Fruit fly (Drosophila melanogaster) whole organism, embryonic: ENCODE results near the gene cup.
A peak's percentile ranks its signal among the peaks of the same experiment; 100 is the strongest.

Source experiments
- Adf1 ChIP-seq: fragments of 200-800 bp; sonication (Bioruptor generic); IDR thresholded peaks from 2 replicates; pipeline ENCODE4 v1.3.6; 2022; ENCODE audit warnings: missing biosample characterization, missing genetic modification characterization
- BtbVII ChIP-seq: fragments of 200-800 bp; sonication (Bioruptor generic); optimal IDR thresholded peaks from 3 replicates; lab custom pipeline; 2017; ENCODE audit warnings: missing biosample characterization, mild to moderate bottlenecking, missing genetic modification characterization
- CG1024 ChIP-seq: fragments of 200-800 bp; sonication (Bioruptor generic); IDR thresholded peaks from 2 replicates; pipeline ENCODE4 v1.3.6; 2022; ENCODE audit warnings: missing biosample characterization, missing genetic modification characterization
- CG11696 ChIP-seq: fragments of 200-800 bp; sonication (Bioruptor generic); IDR thresholded peaks from 2 replicates; pipeline ENCODE4 v1.3.6; 2022; ENCODE audit warnings: missing biosample characterization, missing genetic modification characterization
- CG12155 ChIP-seq: fragments of 200-800 bp; sonication (Bioruptor generic); optimal IDR thresholded peaks from 3 replicates; lab custom pipeline; 2016; ENCODE audit warnings: missing biosample characterization, missing genetic modification characterization
- CG12769 ChIP-seq: fragments of 200-800 bp; sonication (Bioruptor generic); optimal IDR thresholded peaks from 2 replicates; lab custom pipeline; 2019; ENCODE audit warnings: missing biosample characterization, mild to moderate bottlenecking, missing genetic modification characterization, moderate library complexity
- CG13894 ChIP-seq: fragments of 200-800 bp; sonication (Bioruptor generic); optimal IDR thresholded peaks from 3 replicates; lab custom pipeline; 2018; ENCODE audit warnings: missing biosample characterization, mild to moderate bottlenecking, missing genetic modification characterization, moderate library complexity
- CG1647 ChIP-seq: fragments of 200-800 bp; sonication (Bioruptor generic); optimal IDR thresholded peaks from 3 replicates; lab custom pipeline; 2016; ENCODE audit warnings: missing biosample characterization, missing genetic modification characterization
- CG17186 ChIP-seq: fragments of 200-800 bp; sonication (Bioruptor generic); optimal IDR thresholded peaks from 3 replicates; lab custom pipeline; 2017; ENCODE audit warnings: missing biosample characterization, missing genetic modification reagents, missing genetic modification characterization
- CG1832 ChIP-seq: fragments of 200-800 bp; sonication (Bioruptor generic); optimal IDR thresholded peaks from 2 replicates; lab custom pipeline; 2017; ENCODE audit warnings: missing biosample characterization, mild to moderate bottlenecking, missing genetic modification characterization, inconsistent platforms
- CG31365 ChIP-seq: fragments of 200-800 bp; sonication (Bioruptor generic); optimal IDR thresholded peaks from 2 replicates; lab custom pipeline; 2018; ENCODE audit warnings: missing biosample characterization, mild to moderate bottlenecking, missing genetic modification characterization
- CG34224 ChIP-seq: fragments of 200-800 bp; sonication (Bioruptor generic); IDR thresholded peaks from 3 replicates; pipeline ENCODE4 v1.3.6; 2022; ENCODE audit warnings: missing biosample characterization, missing genetic modification characterization; ENCODE audit not compliant: partially characterized antibody
- CG4282 ChIP-seq: fragments of 200-800 bp; sonication (Bioruptor generic); optimal IDR thresholded peaks from 2 replicates; lab custom pipeline; 2016; ENCODE audit warnings: missing biosample characterization, missing genetic modification characterization
- CG4404 ChIP-seq: fragments of 200-800 bp; sonication (Bioruptor generic); IDR thresholded peaks from 2 replicates; pipeline ENCODE4 v1.3.6; 2022; ENCODE audit warnings: missing biosample characterization, missing genetic modification characterization
- CG7928 ChIP-seq: fragments of 200-800 bp; sonication (Bioruptor generic); optimal IDR thresholded peaks from 2 replicates; lab custom pipeline; 2017; ENCODE audit warnings: missing biosample characterization, mild to moderate bottlenecking, missing genetic modification characterization
- CG8478 ChIP-seq: fragments of >200 bp; optimal IDR thresholded peaks from 2 replicates; lab custom pipeline; 2018
- CG8924 ChIP-seq: fragments of 200-800 bp; optimal IDR thresholded peaks from 3 replicates; lab custom pipeline; 2019; ENCODE audit warnings: missing biosample characterization, mild to moderate bottlenecking, missing genetic modification characterization, moderate library complexity
- CTCF ChIP-seq: fragments of 200-800 bp; sonication (Bioruptor generic); optimal IDR thresholded peaks from 2 replicates; lab custom pipeline; 2017; ENCODE audit warnings: missing biosample characterization, mild to moderate bottlenecking, missing genetic modification characterization, moderate library complexity
- Chrac-16 ChIP-seq: fragments of 200-800 bp; sonication (Bioruptor generic); optimal IDR thresholded peaks from 3 replicates; lab custom pipeline; 2016; ENCODE audit warnings: missing biosample characterization, missing genetic modification characterization
- Dp ChIP-seq: fragments of 200-800 bp; sonication (Bioruptor generic); optimal IDR thresholded peaks from 2 replicates; lab custom pipeline; 2018; ENCODE audit warnings: missing biosample characterization, mild to moderate bottlenecking, missing genetic modification characterization, moderate library complexity
- Drgx ChIP-seq: fragments of 200-800 bp; sonication (Bioruptor generic); IDR thresholded peaks from 2 replicates; pipeline ENCODE4 v1.3.6; 2022; ENCODE audit warnings: missing biosample characterization, missing genetic modification characterization
- HLHmδ ChIP-seq: fragments of 200-800 bp; sonication (Bioruptor generic); optimal IDR thresholded peaks from 2 replicates; lab custom pipeline; 2018; ENCODE audit warnings: missing biosample characterization, mild to moderate bottlenecking, missing genetic modification characterization, moderate library complexity
- Hmx ChIP-seq: fragments of 200-800 bp; sonication (Bioruptor generic); optimal IDR thresholded peaks from 2 replicates; lab custom pipeline; 2016; ENCODE audit warnings: missing biosample characterization, missing genetic modification characterization
- NC2β ChIP-seq: fragments of 200-800 bp; sonication (Bioruptor generic); optimal IDR thresholded peaks from 2 replicates; lab custom pipeline; 2016; ENCODE audit warnings: missing biosample characterization, missing genetic modification characterization
- Nf-YB ChIP-seq: fragments of 200-800 bp; sonication (Bioruptor generic); optimal IDR thresholded peaks from 3 replicates; lab custom pipeline; 2019; ENCODE audit warnings: missing biosample characterization, mild to moderate bottlenecking, missing genetic modification characterization, moderate library complexity
- Ptx1 ChIP-seq: fragments of 200-800 bp; sonication (Bioruptor generic); IDR thresholded peaks from 2 replicates; pipeline ENCODE4 v1.3.6; 2022; ENCODE audit warnings: missing biosample characterization, missing genetic modification characterization
- Tbp ChIP-seq: fragments of >200 bp; optimal IDR thresholded peaks from 2 replicates; lab custom pipeline; 2018; ENCODE audit warnings: missing biosample characterization, missing genetic modification characterization
- al ChIP-seq: fragments of 200-800 bp; sonication (Bioruptor generic); IDR thresholded peaks from 2 replicates; pipeline ENCODE4 v1.3.6; 2022; ENCODE audit warnings: missing biosample characterization, missing genetic modification characterization
- ato ChIP-seq: fragments of 200-800 bp; sonication (Bioruptor generic); IDR thresholded peaks from 2 replicates; pipeline ENCODE4 v1.3.6; 2022; ENCODE audit warnings: missing biosample characterization, missing genetic modification characterization; ENCODE audit not compliant: partially characterized antibody
- bab2 ChIP-seq: fragments of 200-800 bp; sonication (Bioruptor generic); optimal IDR thresholded peaks from 2 replicates; lab custom pipeline; 2016; ENCODE audit warnings: missing biosample characterization, missing genetic modification characterization
- ci ChIP-seq: fragments of 200-800 bp; sonication (Bioruptor generic); IDR thresholded peaks from 3 replicates; pipeline ENCODE4 v1.3.6; 2022; ENCODE audit warnings: missing biosample characterization, missing genetic modification characterization
- corto ChIP-seq: fragments of 200-800 bp; sonication (Bioruptor generic); optimal IDR thresholded peaks from 2 replicates; lab custom pipeline; 2016; ENCODE audit warnings: missing biosample characterization, mild to moderate bottlenecking, missing genetic modification characterization, moderate library complexity
- dimm ChIP-seq: fragments of 200-800 bp; sonication (Bioruptor generic); IDR thresholded peaks from 2 replicates; pipeline ENCODE4 v1.3.6; 2022; ENCODE audit warnings: missing biosample characterization, missing genetic modification characterization
- dm ChIP-seq: fragments of 200-800 bp; sonication (Bioruptor generic); optimal IDR thresholded peaks from 3 replicates; lab custom pipeline; 2016; ENCODE audit warnings: missing biosample characterization, missing genetic modification characterization
- gfzf ChIP-seq: fragments of 200-800 bp; sonication (Bioruptor generic); optimal IDR thresholded peaks from 2 replicates; lab custom pipeline; 2016; ENCODE audit warnings: missing biosample characterization, mild to moderate bottlenecking, missing genetic modification characterization, moderate library complexity
- grn ChIP-seq: fragments of 200-800 bp; sonication (Bioruptor generic); optimal IDR thresholded peaks from 3 replicates; lab custom pipeline; 2017; ENCODE audit warnings: missing biosample characterization, missing genetic modification characterization
- gt ChIP-seq: fragments of 200-800 bp; sonication (Bioruptor generic); IDR thresholded peaks from 2 replicates; pipeline ENCODE4 v1.3.6; 2022; ENCODE audit warnings: missing biosample characterization, missing genetic modification characterization
- h ChIP-seq: fragments of >200 bp; optimal IDR thresholded peaks from 2 replicates; lab custom pipeline; 2017
- kni ChIP-seq: fragments of 200-800 bp; sonication (Bioruptor generic); optimal IDR thresholded peaks from 3 replicates; lab custom pipeline; 2017; ENCODE audit warnings: mild to moderate bottlenecking, missing biosample characterization, missing genetic modification reagents, missing genetic modification characterization
- lbe ChIP-seq: fragments of 200-800 bp; sonication (Bioruptor generic); optimal IDR thresholded peaks from 2 replicates; lab custom pipeline; 2016; ENCODE audit warnings: missing biosample characterization, mild to moderate bottlenecking, missing genetic modification characterization
- nau ChIP-seq: fragments of 200-800 bp; sonication (Bioruptor generic); optimal IDR thresholded peaks from 3 replicates; lab custom pipeline; 2017; ENCODE audit warnings: missing biosample characterization, mild to moderate bottlenecking, missing genetic modification characterization, missing genetic modification reagents
- odd ChIP-seq: fragments of 200-800 bp; sonication (Bioruptor generic); optimal IDR thresholded peaks from 2 replicates; lab custom pipeline; 2017; ENCODE audit warnings: missing biosample characterization, mild to moderate bottlenecking, missing genetic modification characterization
- pho ChIP-seq: fragments of 200-800 bp; sonication (Bioruptor generic); optimal IDR thresholded peaks from 2 replicates; lab custom pipeline; 2016; ENCODE audit warnings: missing biosample characterization, missing genetic modification characterization
- ro ChIP-seq: fragments of 200-800 bp; sonication (Bioruptor generic); IDR thresholded peaks from 2 replicates; pipeline ENCODE4 v1.3.6; 2022; ENCODE audit warnings: missing biosample characterization, missing genetic modification characterization
- sim ChIP-seq: fragments of 200-800 bp; sonication (Bioruptor generic); IDR thresholded peaks from 2 replicates; pipeline ENCODE4 v1.3.6; 2022; ENCODE audit warnings: missing biosample characterization, missing genetic modification characterization
- sna ChIP-seq: fragments of 200-800 bp; sonication (Bioruptor generic); IDR thresholded peaks from 2 replicates; pipeline ENCODE4 v1.3.6; 2022; ENCODE audit warnings: missing biosample characterization, missing genetic modification characterization; ENCODE audit not compliant: partially characterized antibody
- sug ChIP-seq: fragments of 200-800 bp; optimal IDR thresholded peaks from 2 replicates; lab custom pipeline; 2019; ENCODE audit warnings: missing biosample characterization, mild to moderate bottlenecking, missing genetic modification characterization, moderate library complexity
- tna ChIP-seq: fragments of 200-800 bp; sonication (Bioruptor generic); IDR thresholded peaks from 2 replicates; pipeline ENCODE4 v1.3.6; 2022; ENCODE audit warnings: missing biosample characterization, missing genetic modification characterization; ENCODE audit not compliant: partially characterized antibody
- twi ChIP-seq: fragments of 200-800 bp; optimal IDR thresholded peaks from 2 replicates; lab custom pipeline; 2019; ENCODE audit warnings: missing biosample characterization, mild to moderate bottlenecking, missing genetic modification characterization, moderate library complexity
- usp ChIP-seq: fragments of >200 bp; optimal IDR thresholded peaks from 2 replicates; lab custom pipeline; 2017; ENCODE audit warnings: missing biosample characterization, missing genetic modification characterization
- vfl ChIP-seq: fragments of 200-800 bp; sonication (Bioruptor generic); optimal IDR thresholded peaks from 2 replicates; lab custom pipeline; 2016; ENCODE audit warnings: missing biosample characterization, missing genetic modification characterization
- zfh1 ChIP-seq: fragments of 200-800 bp; sonication (Bioruptor generic); IDR thresholded peaks from 3 replicates; pipeline ENCODE4 v1.3.6; 2022; ENCODE audit warnings: missing biosample characterization, missing genetic modification characterization

The cup gene

dm6 chr2L:6644421-6645059, 18.9 kb upstream of the cup start (continued):
- no peak for TF ChIP-seq CG17186 (GFP tag; lab: Kevin White, UChicago)
- no peak for TF ChIP-seq usp
- no peak for TF ChIP-seq ato (GFP tag; lab: Robert Waterston, UW)
- TF ChIP-seq CTCF (GFP tag; lab: Kevin White, UChicago) = no peak
- TF ChIP-seq bab2 (GFP tag; lab: Kevin White, UChicago) = no peak
- no peak for TF ChIP-seq dimm
- TF ChIP-seq lbe (GFP tag; lab: Kevin White, UChicago) = peak; percentile 41
- TF ChIP-seq twi = no peak
- TF ChIP-seq tna (GFP tag; lab: Robert Waterston, UW) = no peak
- no peak for TF ChIP-seq zfh1 (GFP tag; lab: Robert Waterston, UW)
- TF ChIP-seq CG12155 (GFP tag; lab: Kevin White, UChicago) = peak; percentile 52
- TF ChIP-seq gt (GFP tag; lab: Robert Waterston, UW) = no peak
- TF ChIP-seq sna (GFP tag; lab: Robert Waterston, UW) = no peak
- no peak for TF ChIP-seq CG1832
- TF ChIP-seq CG13894 (tag; lab: Kevin White, UChicago) = peak; percentile 32
- TF ChIP-seq CG31365 (tag; lab: Kevin White, UChicago) = no peak
- no peak for TF ChIP-seq HLHmδ
- no peak for TF ChIP-seq BtbVII (GFP tag; lab: Kevin White, UChicago)
- TF ChIP-seq NC2β = no peak
- TF ChIP-seq ci = 0 out of 3 replicates have a peak, but pooled peaks have one; percentile 55
- no peak for TF ChIP-seq al (GFP tag; lab: Robert Waterston, UW)
- TF ChIP-seq CG1024 (GFP tag; lab: Robert Waterston, UW) = no peak
- TF ChIP-seq vfl (GFP tag; lab: Kevin White, UChicago) = no peak
- TF ChIP-seq Nf-YB (GFP tag; lab: Kevin White, UChicago) = no peak
- no peak for TF ChIP-seq CG4404 (GFP tag; lab: Robert Waterston, UW)
- TF ChIP-seq CG8924 (tag; lab: Kevin White, UChicago) = peak; percentile 8
- peak; percentile 86 for TF ChIP-seq CG12769 (tag; lab: Kevin White, UChicago)
- no peak for TF ChIP-seq Tbp (GFP tag; lab: Kevin White, UChicago)
- peak; percentile 37 for TF ChIP-seq sug (tag; lab: Kevin White, UChicago)
- no peak for TF ChIP-seq Hmx
- TF ChIP-seq CG11696 = no peak
- TF ChIP-seq Ptx1 = no peak
- no peak for TF ChIP-seq sim (GFP tag; lab: Robert Waterston, UW)
- no peak for TF ChIP-seq CG8478 (lab: Kevin White, UChicago)
- TF ChIP-seq Drgx (GFP tag; lab: Robert Waterston, UW) = no peak
- TF ChIP-seq CG7928 (GFP tag; lab: Kevin White, UChicago) = no peak
- TF ChIP-seq CG34224 (GFP tag; lab: Robert Waterston, UW) = peak; percentile 49; the same call in 2 of the 3 replicates
- TF ChIP-seq CG1647 (GFP tag; lab: Kevin White, UChicago) = no peak
- peak; percentile 5 for TF ChIP-seq kni (GFP tag; lab: Kevin White, UChicago)
- peak; percentile 47 for TF ChIP-seq corto (GFP tag; lab: Kevin White, UChicago)
- no peak for TF ChIP-seq ro (GFP tag; lab: Robert Waterston, UW)
- no peak for TF ChIP-seq Chrac-16 (GFP tag; lab: Kevin White, UChicago)
- no peak; the same call in 1 of the 2 replicates for TF ChIP-seq Adf1 (GFP tag; lab: Robert Waterston, UW)
- TF ChIP-seq h = no peak
- TF ChIP-seq dm (GFP tag; lab: Kevin White, UChicago) = no peak
- no peak for TF ChIP-seq nau
- no peak for TF ChIP-seq pho (GFP tag; lab: Kevin White, UChicago)
- peak; percentile 27 for TF ChIP-seq grn
- no peak for TF ChIP-seq CG4282 (GFP tag; lab: Kevin White, UChicago)
- TF ChIP-seq Dp (GFP tag; lab: Kevin White, UChicago) = no peak
- TF ChIP-seq odd (GFP tag; lab: Kevin White, UChicago) = no peak
- TF ChIP-seq gfzf (GFP tag; lab: Kevin White, UChicago) = no peak
